Worm (Caenorhabditis elegans) whole organism, early embryonic: Measurements from ENCODE around the gene lrpc-1.

ENCODE experiments used
- B0310.2 ChIP-seq: sonication (generic microtip); optimal IDR thresholded peaks from 2 replicates; lab custom pipeline; 2016; ENCODE audit warnings: mild to moderate bottlenecking, missing genetic modification characterization, missing compliant biosample characterization
- ama-1 ChIP-seq: fragments of 150-350 bp; optimal IDR thresholded peaks from 2 replicates; lab custom pipeline; 2014
- flt-1 ChIP-seq: fragments of 200-800 bp; sonication (Bioruptor generic); IDR thresholded peaks from 2 replicates; pipeline ENCODE4 v1.3.6; 2022; ENCODE audit warnings: missing genetic modification characterization, missing compliant biosample characterization
- scrt-1 ChIP-seq: fragments of 200-800 bp; sonication (Bioruptor generic); IDR thresholded peaks from 2 replicates; pipeline ENCODE4 v1.3.6; 2022; ENCODE audit warnings: missing genetic modification characterization, missing compliant biosample characterization
- sea-1 ChIP-seq: fragments of 200-800 bp; sonication (Bioruptor generic); conservative IDR thresholded peaks from 2 replicates; pipeline ENCODE4 v1.3.6; 2022; ENCODE audit warnings: missing genetic modification characterization, missing compliant biosample characterization
- tbx-11 ChIP-seq: fragments of 200-800 bp; sonication (Bioruptor generic); IDR thresholded peaks from 2 replicates; pipeline ENCODE4 v1.3.6; 2022; ENCODE audit warnings: missing genetic modification characterization, missing compliant biosample characterization
- tbx-37 ChIP-seq: fragments of 200-800 bp; sonication (Bioruptor generic); conservative IDR thresholded peaks from 2 replicates; pipeline ENCODE4 v1.3.6; 2022; ENCODE audit warnings: missing genetic modification reagents, missing genetic modification characterization, missing compliant biosample characterization
- tra-4 ChIP-seq: sonication (generic microtip); optimal IDR thresholded peaks from 2 replicates; lab custom pipeline; 2017; ENCODE audit warnings: missing genetic modification characterization, missing compliant biosample characterization

ce11 chrV:5571691-5572090, 41.3 kb downstream of the lrpc-1 start:
- no peak for TF ChIP-seq tra-4 (tag; lab: Kevin White, UChicago)
- no peak for TF ChIP-seq ama-1
- no peak for TF ChIP-seq B0310.2 (tag; lab: Kevin White, UChicago)
- no peak for TF ChIP-seq tbx-11 (GFP tag; lab: Robert Waterston, UW)
- no peak for TF ChIP-seq sea-1 (GFP tag; lab: Robert Waterston, UW)
- TF ChIP-seq flt-1 (GFP tag; lab: Robert Waterston, UW) = no peak
- no peak for TF ChIP-seq scrt-1 (GFP tag; lab: Robert Waterston, UW)
- TF ChIP-seq tbx-37 = no peak
